Fruit fly (Drosophila melanogaster): ENCODE measurements around the gene amd.

amd gene

dm6 chr2L:19158679-19159551 is 49.0 kb downstream of the amd start (continued):
- TF ChIP-seq CG16779 (GFP tag; IDR thresholded peaks at IDR 0.05) = no peak
- 0 out of 3 replicates have a peak, but pooled peaks have one; percentile 53 for TF ChIP-seq so (GFP tag; IDR thresholded peaks at IDR 0.05)
- no peak for TF ChIP-seq CG1792 (GFP tag; optimal IDR thresholded peaks at IDR 0.05)
- no peak for TF ChIP-seq Fer3 (tag; optimal IDR thresholded peaks at IDR 0.05)
- no peak for TF ChIP-seq Hand (GFP tag; optimal IDR thresholded peaks at IDR 0.05)
- no peak for TF ChIP-seq CG1603 (tag; optimal IDR thresholded peaks at IDR 0.05)
- no peak for TF ChIP-seq salm (tag; optimal IDR thresholded peaks at IDR 0.05)
- TF ChIP-seq CG5245 (GFP tag; optimal IDR thresholded peaks at IDR 0.05) = no peak
- no peak for TF ChIP-seq CG10565 (GFP tag; optimal IDR thresholded peaks at IDR 0.05)
- no peak for TF ChIP-seq Hmx (GFP tag; optimal IDR thresholded peaks at IDR 0.05)
- peak; percentile 30 for TF ChIP-seq Antp (GFP tag; optimal IDR thresholded peaks at IDR 0.05)
- no peak for TF ChIP-seq nerfin-2 (GFP tag; IDR thresholded peaks at IDR 0.05; ENCODE audit: partially characterized antibody)
- TF ChIP-seq fd3F (GFP tag; optimal IDR thresholded peaks at IDR 0.05) = no peak
- peak; percentile 7 for TF ChIP-seq CG8281 (tag; optimal IDR thresholded peaks at IDR 0.05)
- no peak for TF ChIP-seq Bdp1 (GFP tag; optimal IDR thresholded peaks at IDR 0.05)
- TF ChIP-seq zfh1 (GFP tag; IDR thresholded peaks at IDR 0.05) = 0 out of 3 replicates have a peak, but pooled peaks have one; percentile 37
- peak; percentile 71 for TF ChIP-seq CG15479 (GFP tag; optimal IDR thresholded peaks at IDR 0.05)
- TF ChIP-seq ham (GFP tag; IDR thresholded peaks at IDR 0.05) = no peak; the same call in 1 of the 2 replicates
- TF ChIP-seq Chrac-16 (GFP tag; optimal IDR thresholded peaks at IDR 0.05) = no peak
- TF ChIP-seq jumu (GFP tag; optimal IDR thresholded peaks at IDR 0.05) = peak; percentile 18
- peak; percentile 39 for TF ChIP-seq CG14710 (tag; optimal IDR thresholded peaks at IDR 0.05)
- peak; percentile 26 for TF ChIP-seq CG11398 (GFP tag; optimal IDR thresholded peaks at IDR 0.05)
- TF ChIP-seq bowl (GFP tag; IDR thresholded peaks at IDR 0.05) = no peak
- TF ChIP-seq crp (GFP tag; optimal IDR thresholded peaks at IDR 0.05) = no peak
- TF ChIP-seq CG8388 (GFP tag; optimal IDR thresholded peaks at IDR 0.05) = no peak
- peak; percentile 34 for TF ChIP-seq CG2875 (GFP tag; optimal IDR thresholded peaks at IDR 0.05)
- no peak for TF ChIP-seq gce (GFP tag; IDR thresholded peaks at IDR 0.05)
- TF ChIP-seq CG8290 (GFP tag; optimal IDR thresholded peaks at IDR 0.05) = no peak
- TF ChIP-seq CG8290 (tag; optimal IDR thresholded peaks at IDR 0.05) = peak in 1 of 2 experiments; percentile 27
- no peak; the same call in 1 of the 2 replicates for TF ChIP-seq sens-2 (GFP tag; IDR thresholded peaks at IDR 0.05)
- no peak for TF ChIP-seq amos (GFP tag; IDR thresholded peaks at IDR 0.05; ENCODE audit: partially characterized antibody)
- no peak for TF ChIP-seq scrt (GFP tag; optimal IDR thresholded peaks at IDR 0.05)
- TF ChIP-seq fd102C (GFP tag; optimal IDR thresholded peaks at IDR 0.05) = no peak
- peak; percentile 70 for TF ChIP-seq Drgx (GFP tag; IDR thresholded peaks at IDR 0.05)
- no peak for TF ChIP-seq CG10543 (GFP tag; optimal IDR thresholded peaks at IDR 0.05)
- peak; percentile 51 for TF ChIP-seq CG6813 (GFP tag; optimal IDR thresholded peaks at IDR 0.05)
- TF ChIP-seq CG5953 (GFP tag; IDR thresholded peaks at IDR 0.05) = no peak
- TF ChIP-seq CG32532 (GFP tag; IDR thresholded peaks at IDR 0.05) = no peak
- no peak for TF ChIP-seq sug (tag; optimal IDR thresholded peaks at IDR 0.05)
- TF ChIP-seq CG6854 (GFP tag; optimal IDR thresholded peaks at IDR 0.05) = no peak
- TF ChIP-seq CG17328 (GFP tag; IDR thresholded peaks at IDR 0.05) = 0 out of 2 replicates have a peak, but pooled peaks have one; percentile 12
- no peak for TF ChIP-seq Hr39 (optimal IDR thresholded peaks at IDR 0.05)
- TF ChIP-seq CG9727 (GFP tag; optimal IDR thresholded peaks at IDR 0.05) = peak; percentile 42
- TF ChIP-seq BEAF-32 (GFP tag; optimal IDR thresholded peaks at IDR 0.05) = no peak
- TF ChIP-seq CG2116 (GFP tag; optimal IDR thresholded peaks at IDR 0.05) = peak; percentile 33
- TF ChIP-seq CG10267 (tag; optimal IDR thresholded peaks at IDR 0.05) = peak; percentile 11
- no peak for TF ChIP-seq CG9797 (GFP tag; optimal IDR thresholded peaks at IDR 0.05)
- peak; percentile 38 for TF ChIP-seq Jarid2 (GFP tag; optimal IDR thresholded peaks at IDR 0.05)
- TF ChIP-seq Nf-YA (GFP tag; IDR thresholded peaks at IDR 0.05) = no peak
